Worm (Caenorhabditis elegans) whole organism, L3 larva: Measurements from ENCODE around the gene F22E5.9.
"Not testable (repeated sequence)": the region's sequence is repeated elsewhere in the genome, so short reads cannot be mapped to it uniquely, and the experiment has no call there.

Source experiments
- ceh-28 ChIP-seq: fragments of 150-350 bp; optimal IDR thresholded peaks from 2 replicates; lab custom pipeline; 2014; ENCODE audit warnings: missing biosample characterization, missing genetic modification reagents, missing genetic modification characterization
- egl-27 ChIP-seq: sonication (generic microtip); optimal IDR thresholded peaks from 4 replicates; lab custom pipeline; 2017; ENCODE audit warnings: missing biosample characterization, missing genetic modification reagents, missing genetic modification characterization
- elt-2 ChIP-seq: sonication (generic microtip); optimal IDR thresholded peaks from 2 replicates; lab custom pipeline; 2016; ENCODE audit warnings: missing genetic modification reagents, mild to moderate bottlenecking, missing genetic modification characterization, missing compliant biosample characterization
- jun-1 ChIP-seq: fragments of 150-350 bp; optimal IDR thresholded peaks from 2 replicates; lab custom pipeline; 2014; ENCODE audit warnings: missing biosample characterization, missing genetic modification reagents, missing genetic modification characterization
- lin-15B ChIP-seq: fragments of 150-350 bp; optimal IDR thresholded peaks from 2 replicates; lab custom pipeline; 2014; ENCODE audit warnings: missing biosample characterization, missing genetic modification characterization
- nhr-76 ChIP-seq: fragments of 150-350 bp; sonication (generic microtip); optimal IDR thresholded peaks from 5 replicates; lab custom pipeline; 2014; ENCODE audit warnings: missing biosample characterization, missing genetic modification characterization

DNA sequence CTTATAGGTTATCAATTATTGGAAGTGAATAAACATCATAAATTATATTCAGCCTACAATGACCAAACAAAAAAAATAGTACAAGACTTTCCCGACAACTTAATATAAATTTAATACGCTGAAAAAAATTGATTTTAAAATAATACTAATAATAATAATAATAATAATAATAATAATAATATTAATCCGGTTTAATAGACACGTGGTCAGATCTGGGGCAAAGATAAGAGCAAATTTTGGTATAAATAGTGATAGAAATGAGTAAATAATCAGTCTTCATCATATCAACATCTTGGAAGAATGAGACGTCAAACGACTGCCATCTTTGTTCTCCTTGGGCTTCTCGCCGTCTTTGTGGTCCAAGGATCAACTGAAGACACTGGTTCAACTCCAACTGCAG is 21.6 kb upstream of the F22E5.9 start, which contains the start of gene msrp-5:
- not testable (repeated sequence) for TF ChIP-seq ceh-28 (tag; lab: Kevin White, UChicago); jun-1 (tag; lab: Kevin White, UChicago); nhr-76 (tag; lab: Kevin White, UChicago); egl-27; lin-15B; elt-2 (tag; lab: Kevin White, UChicago)
